Fruit fly (Drosophila melanogaster) whole organism, embryonic: ENCODE measurements around the gene mxt.

ENCODE experiments used
- B-H2 ChIP-seq: fragments of 200-800 bp; sonication (Bioruptor generic); optimal IDR thresholded peaks from 2 replicates; lab custom pipeline; 2018; ENCODE audit warnings: missing biosample characterization, mild to moderate bottlenecking, missing genetic modification characterization
- Bgb ChIP-seq: fragments of 200-800 bp; sonication (Bioruptor generic); IDR thresholded peaks from 2 replicates; pipeline ENCODE4 v1.3.6; 2022; ENCODE audit warnings: missing biosample characterization, missing genetic modification characterization; ENCODE audit not compliant: partially characterized antibody
- Bteb2 ChIP-seq: fragments of 200-800 bp; sonication (Bioruptor generic); optimal IDR thresholded peaks from 2 replicates; lab custom pipeline; 2016; ENCODE audit warnings: missing biosample characterization, missing genetic modification characterization
- CG14014 ChIP-seq: fragments of 200-800 bp; sonication (Bioruptor generic); IDR thresholded peaks from 2 replicates; pipeline ENCODE4 v1.3.6; 2022; ENCODE audit warnings: missing biosample characterization, missing genetic modification characterization
- CG15514 ChIP-seq: fragments of 200-800 bp; sonication (Bioruptor generic); optimal IDR thresholded peaks from 3 replicates; lab custom pipeline; 2017; ENCODE audit warnings: missing biosample characterization, missing genetic modification characterization, mild to moderate bottlenecking, moderate library complexity, missing genetic modification reagents
- CG17186 ChIP-seq: fragments of 200-800 bp; sonication (Bioruptor generic); optimal IDR thresholded peaks from 3 replicates; lab custom pipeline; 2017; ENCODE audit warnings: missing biosample characterization, missing genetic modification reagents, missing genetic modification characterization
- CG17568 ChIP-seq: fragments of 200-800 bp; sonication (Bioruptor generic); optimal IDR thresholded peaks from 2 replicates; lab custom pipeline; 2018; ENCODE audit warnings: missing biosample characterization, mild to moderate bottlenecking, missing genetic modification characterization, moderate library complexity
- CG17802 ChIP-seq: fragments of 200-800 bp; sonication (Bioruptor generic); optimal IDR thresholded peaks from 2 replicates; lab custom pipeline; 2018; ENCODE audit warnings: missing biosample characterization, mild to moderate bottlenecking, missing genetic modification characterization, moderate library complexity
- CG18764 ChIP-seq: fragments of 200-800 bp; sonication (Bioruptor generic); optimal IDR thresholded peaks from 3 replicates; lab custom pipeline; 2016; ENCODE audit warnings: missing biosample characterization, missing genetic modification characterization
- CG2202 ChIP-seq: fragments of 200-800 bp; sonication (Bioruptor generic); optimal IDR thresholded peaks from 2 replicates; lab custom pipeline; 2018; ENCODE audit warnings: missing biosample characterization, mild to moderate bottlenecking, missing genetic modification characterization
- CG2875 ChIP-seq: fragments of 200-800 bp; sonication (Bioruptor generic); optimal IDR thresholded peaks from 2 replicates; lab custom pipeline; 2017; ENCODE audit warnings: missing biosample characterization, mild to moderate bottlenecking, missing genetic modification characterization, missing genetic modification reagents
- CG31441 ChIP-seq: fragments of 200-800 bp; sonication (Bioruptor generic); IDR thresholded peaks from 2 replicates; pipeline ENCODE4 v1.3.6; 2022; ENCODE audit warnings: missing biosample characterization, missing genetic modification characterization
- CG3163 ChIP-seq: fragments of 200-800 bp; sonication (Bioruptor generic); optimal IDR thresholded peaks from 3 replicates; lab custom pipeline; 2016; ENCODE audit warnings: missing biosample characterization, missing genetic modification characterization
- CG4360 ChIP-seq: fragments of 200-800 bp; sonication (Bioruptor generic); IDR thresholded peaks from 2 replicates; pipeline ENCODE4 v1.3.6; 2022; ENCODE audit warnings: missing biosample characterization, missing genetic modification characterization
- CG4617 ChIP-seq: fragments of 200-800 bp; sonication (Bioruptor generic); optimal IDR thresholded peaks from 3 replicates; lab custom pipeline; 2016; ENCODE audit warnings: missing biosample characterization, missing genetic modification characterization, borderline replicate concordance
- CG7963 ChIP-seq: fragments of 200-800 bp; sonication (Bioruptor generic); IDR thresholded peaks from 3 replicates; pipeline ENCODE4 v1.3.6; 2022; ENCODE audit warnings: missing biosample characterization, missing genetic modification characterization; ENCODE audit not compliant: partially characterized antibody
- CG8388 ChIP-seq: fragments of 200-800 bp; sonication (Bioruptor generic); optimal IDR thresholded peaks from 2 replicates; lab custom pipeline; 2019; ENCODE audit warnings: missing biosample characterization, mild to moderate bottlenecking, missing genetic modification characterization, moderate library complexity
- CG8924 ChIP-seq: fragments of 200-800 bp; optimal IDR thresholded peaks from 3 replicates; lab custom pipeline; 2019; ENCODE audit warnings: missing biosample characterization, mild to moderate bottlenecking, missing genetic modification characterization, moderate library complexity
- D ChIP-seq, 2 experiments: fragments of 200-800 bp in 1 of 2; fragments of >200 bp in 1 of 2; sonication (Bioruptor generic) in 1 of 2; optimal IDR thresholded peaks; 2 replicates in 1 of 2; 3 replicates in 1 of 2; lab custom pipeline; 2017; ENCODE audit warnings: mild to moderate bottlenecking in 1 of 2, missing biosample characterization in 1 of 2, missing genetic modification characterization in 1 of 2, missing genetic modification reagents in 1 of 2
- Dip3 ChIP-seq: fragments of 200-800 bp; sonication (Bioruptor generic); optimal IDR thresholded peaks from 3 replicates; lab custom pipeline; 2016; ENCODE audit warnings: missing biosample characterization, missing genetic modification characterization
- Doc2 ChIP-seq: fragments of 200-800 bp; sonication (Bioruptor generic); IDR thresholded peaks from 2 replicates; pipeline ENCODE4 v1.3.6; 2022; ENCODE audit warnings: missing biosample characterization, missing genetic modification characterization
- HLH3B ChIP-seq: fragments of 200-800 bp; sonication (Bioruptor generic); IDR thresholded peaks from 2 replicates; pipeline ENCODE4 v1.3.6; 2022; ENCODE audit warnings: missing biosample characterization, missing genetic modification characterization
- HLH54F ChIP-seq: fragments of 200-800 bp; sonication (Bioruptor generic); optimal IDR thresholded peaks from 3 replicates; lab custom pipeline; 2016; ENCODE audit warnings: missing biosample characterization, missing genetic modification characterization
- MBD-R2 ChIP-seq: fragments of 200-800 bp; sonication (Bioruptor generic); IDR thresholded peaks from 2 replicates; pipeline ENCODE4 v1.3.6; 2022; ENCODE audit warnings: missing biosample characterization, missing genetic modification characterization
- Max ChIP-seq: fragments of 200-800 bp; sonication (Bioruptor generic); optimal IDR thresholded peaks from 2 replicates; lab custom pipeline; 2016; ENCODE audit warnings: missing biosample characterization, mild to moderate bottlenecking, missing genetic modification characterization
- NC2α ChIP-seq: fragments of 200-800 bp; sonication (Bioruptor generic); optimal IDR thresholded peaks from 2 replicates; lab custom pipeline; 2016; ENCODE audit warnings: missing biosample characterization, missing genetic modification characterization
- Nf-YB ChIP-seq: fragments of 200-800 bp; sonication (Bioruptor generic); optimal IDR thresholded peaks from 3 replicates; lab custom pipeline; 2019; ENCODE audit warnings: missing biosample characterization, mild to moderate bottlenecking, missing genetic modification characterization, moderate library complexity
- Optix ChIP-seq: fragments of 200-800 bp; sonication (Bioruptor generic); IDR thresholded peaks from 3 replicates; pipeline ENCODE4 v1.3.6; 2022; ENCODE audit warnings: missing biosample characterization, missing genetic modification characterization
- PHDP ChIP-seq: fragments of 200-800 bp; sonication (Bioruptor generic); optimal IDR thresholded peaks from 3 replicates; lab custom pipeline; 2018; ENCODE audit warnings: missing biosample characterization, mild to moderate bottlenecking, missing genetic modification characterization, moderate library complexity
- Rfx ChIP-seq: fragments of 200-800 bp; sonication (Bioruptor generic); IDR thresholded peaks from 2 replicates; pipeline ENCODE4 v1.3.6; 2022; ENCODE audit warnings: missing biosample characterization, missing genetic modification characterization
- Six4 ChIP-seq: fragments of 200-800 bp; sonication (Bioruptor generic); optimal IDR thresholded peaks from 2 replicates; lab custom pipeline; 2016; ENCODE audit warnings: missing biosample characterization, missing genetic modification characterization
- YL-1 ChIP-seq: fragments of 200-800 bp; sonication (Bioruptor generic); optimal IDR thresholded peaks from 3 replicates; lab custom pipeline; 2017; ENCODE audit warnings: missing biosample characterization, mild to moderate bottlenecking, missing genetic modification characterization
- ap ChIP-seq: fragments of 200-800 bp; sonication (Bioruptor generic); IDR thresholded peaks from 2 replicates; pipeline ENCODE4 v1.3.6; 2022; ENCODE audit warnings: missing biosample characterization, missing genetic modification characterization
- ase ChIP-seq: fragments of 200-800 bp; sonication (Bioruptor generic); IDR thresholded peaks from 3 replicates; pipeline ENCODE4 v1.3.6; 2022; ENCODE audit warnings: missing biosample characterization, missing genetic modification characterization
- az2 ChIP-seq: fragments of 200-800 bp; sonication (Bioruptor generic); optimal IDR thresholded peaks from 3 replicates; lab custom pipeline; 2016; ENCODE audit warnings: missing biosample characterization, missing genetic modification characterization
- bigmax ChIP-seq: fragments of 200-800 bp; sonication (Bioruptor generic); optimal IDR thresholded peaks from 2 replicates; lab custom pipeline; 2018; ENCODE audit warnings: missing biosample characterization, mild to moderate bottlenecking, missing genetic modification characterization
- caup ChIP-seq: fragments of 200-800 bp; sonication (Bioruptor generic); optimal IDR thresholded peaks from 3 replicates; lab custom pipeline; 2017; ENCODE audit warnings: missing biosample characterization, mild to moderate bottlenecking, missing genetic modification characterization, moderate library complexity; ENCODE audit not compliant: severe bottlenecking
- crol ChIP-seq: fragments of 200-800 bp; sonication (Bioruptor generic); IDR thresholded peaks from 2 replicates; pipeline ENCODE4 v1.3.6; 2022; ENCODE audit warnings: missing biosample characterization, missing genetic modification characterization
- da ChIP-seq: fragments of 200-800 bp; sonication (Bioruptor generic); optimal IDR thresholded peaks from 2 replicates; lab custom pipeline; 2016; ENCODE audit warnings: missing biosample characterization, missing genetic modification characterization
- danr ChIP-seq: fragments of 200-800 bp; sonication (Bioruptor generic); IDR thresholded peaks from 2 replicates; pipeline ENCODE4 v1.3.6; 2022; ENCODE audit warnings: missing biosample characterization, missing genetic modification characterization
- dimm ChIP-seq: fragments of 200-800 bp; sonication (Bioruptor generic); IDR thresholded peaks from 2 replicates; pipeline ENCODE4 v1.3.6; 2022; ENCODE audit warnings: missing biosample characterization, missing genetic modification characterization
- gce ChIP-seq: fragments of 200-800 bp; sonication (Bioruptor generic); IDR thresholded peaks from 3 replicates; pipeline ENCODE4 v1.3.6; 2022; ENCODE audit warnings: missing biosample characterization, missing genetic modification characterization
- gem ChIP-seq: fragments of 200-800 bp; sonication (Bioruptor generic); optimal IDR thresholded peaks from 2 replicates; lab custom pipeline; 2019; ENCODE audit warnings: missing biosample characterization, mild to moderate bottlenecking, missing genetic modification characterization, moderate library complexity
- h ChIP-seq: fragments of >200 bp; optimal IDR thresholded peaks from 2 replicates; lab custom pipeline; 2017
- hkb ChIP-seq, 2 experiments: fragments of 200-800 bp in 1 of 2; fragments of >200 bp in 1 of 2; sonication (Bioruptor generic) in 1 of 2; IDR thresholded peaks in 1 of 2; optimal IDR thresholded peaks in 1 of 2; 2 replicates each; pipeline versions ENCODE4 v1.3.6 to Lab custom; 2017 to 2022; ENCODE audit warnings: missing biosample characterization in 1 of 2, missing genetic modification characterization in 1 of 2
- nerfin-2 ChIP-seq: fragments of 200-800 bp; sonication (Bioruptor generic); IDR thresholded peaks from 2 replicates; pipeline ENCODE4 v1.3.6; 2022; ENCODE audit warnings: missing biosample characterization, missing genetic modification characterization; ENCODE audit not compliant: partially characterized antibody
- ro ChIP-seq: fragments of 200-800 bp; sonication (Bioruptor generic); IDR thresholded peaks from 2 replicates; pipeline ENCODE4 v1.3.6; 2022; ENCODE audit warnings: missing biosample characterization, missing genetic modification characterization
- ssp ChIP-seq: fragments of 200-800 bp; sonication (Bioruptor generic); IDR thresholded peaks from 2 replicates; pipeline ENCODE4 v1.3.6; 2022; ENCODE audit warnings: missing biosample characterization, missing genetic modification characterization
- tin ChIP-seq: fragments of 200-800 bp; sonication (Bioruptor generic); optimal IDR thresholded peaks from 3 replicates; lab custom pipeline; 2016; ENCODE audit warnings: missing biosample characterization, missing genetic modification characterization

mxt gene

DNA sequence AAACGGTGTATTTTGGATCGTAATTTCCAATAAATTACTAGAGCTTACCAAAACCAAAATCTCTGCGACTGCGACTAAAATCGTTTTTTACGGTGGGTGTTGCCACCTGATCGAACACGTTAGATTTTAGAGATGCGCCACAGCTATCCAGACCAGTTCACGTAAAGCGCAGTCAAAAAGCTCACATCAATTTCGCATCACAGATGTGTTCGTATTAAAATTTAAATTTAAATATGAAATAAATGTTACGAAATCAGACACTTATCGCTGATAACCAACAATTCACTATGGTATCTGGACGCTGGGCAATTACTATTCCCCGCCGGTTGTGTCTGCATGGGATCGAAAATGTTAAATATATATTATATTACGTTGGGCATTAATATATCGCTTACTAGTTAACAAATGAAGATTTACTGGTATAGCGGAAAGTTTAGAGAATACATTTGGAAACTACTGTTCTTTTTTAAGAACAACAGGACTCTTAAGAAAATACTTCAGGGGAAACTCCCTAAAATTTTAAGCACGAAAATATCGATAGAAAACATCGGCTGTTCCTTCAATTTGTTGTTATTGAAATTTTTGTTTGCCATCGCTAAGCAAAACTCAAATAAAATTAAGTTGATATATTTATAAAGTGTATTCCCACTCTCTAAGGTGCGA is at the start of gene mxt, which contains the start of gene CG11927 (continued):
- TF ChIP-seq bigmax (GFP tag; lab: Kevin White, UChicago) = no peak
- TF ChIP-seq nerfin-2 = peak; percentile 71
- TF ChIP-seq NC2α = no peak
- TF ChIP-seq tin = peak; percentile 69
- TF ChIP-seq B-H2 (GFP tag; lab: Kevin White, UChicago) = peak; percentile 22
- TF ChIP-seq Optix (GFP tag; lab: Robert Waterston, UW) = peak; percentile 40; the same call in 1 of the 3 replicates
- no peak for TF ChIP-seq CG2875 (GFP tag; lab: Kevin White, UChicago)
- TF ChIP-seq CG18764 = peak; percentile 37
- 0 out of 3 replicates have a peak, but pooled peaks have one; percentile 29 for TF ChIP-seq ase
- peak; percentile 47 for TF ChIP-seq MBD-R2
- no peak for TF ChIP-seq ap (GFP tag; lab: Robert Waterston, UW)
- TF ChIP-seq caup = no peak
- no peak for TF ChIP-seq h (lab: Kevin White, UChicago)
- TF ChIP-seq az2 (GFP tag; lab: Kevin White, UChicago) = peak; percentile 68
- no peak for TF ChIP-seq D (optimal IDR thresholded peaks at IDR 0.05; lab: Kevin White, UChicago)
- TF ChIP-seq D (GFP tag; optimal IDR thresholded peaks at IDR 0.05; lab: Kevin White, UChicago) = no peak
- no peak for TF ChIP-seq CG4360 (GFP tag; lab: Robert Waterston, UW)
- TF ChIP-seq CG8924 (tag; lab: Kevin White, UChicago) = peak; percentile 56
- peak; percentile 33 for TF ChIP-seq Dip3 (GFP tag; lab: Kevin White, UChicago)
- TF ChIP-seq danr (GFP tag; lab: Robert Waterston, UW) = no peak
- TF ChIP-seq YL-1 (GFP tag; lab: Kevin White, UChicago) = no peak
- TF ChIP-seq CG17568 (GFP tag; lab: Kevin White, UChicago) = no peak
- TF ChIP-seq Bteb2 (GFP tag; lab: Kevin White, UChicago) = no peak
- TF ChIP-seq Rfx (GFP tag; lab: Robert Waterston, UW) = peak; percentile 80
- no peak for TF ChIP-seq gce (GFP tag; lab: Robert Waterston, UW)
- no peak for TF ChIP-seq CG31441 (GFP tag; lab: Robert Waterston, UW)
- no peak for TF ChIP-seq crol (GFP tag; lab: Robert Waterston, UW)
- peak; percentile 72 for TF ChIP-seq CG17186 (GFP tag; lab: Kevin White, UChicago)
- peak; percentile 58 for TF ChIP-seq Max (GFP tag; lab: Kevin White, UChicago)
- TF ChIP-seq Doc2 (GFP tag; lab: Robert Waterston, UW) = no peak
- TF ChIP-seq CG14014 = 0 out of 2 replicates have a peak, but pooled peaks have one; percentile 45
- TF ChIP-seq gem (tag; lab: Kevin White, UChicago) = no peak
- TF ChIP-seq ssp (GFP tag; lab: Robert Waterston, UW) = peak; percentile 60
- peak; percentile 90 for TF ChIP-seq Bgb (GFP tag; lab: Robert Waterston, UW)
- TF ChIP-seq Six4 = peak; percentile 46
- TF ChIP-seq CG17802 (tag; lab: Kevin White, UChicago) = peak; percentile 61
- TF ChIP-seq CG15514 (GFP tag; lab: Kevin White, UChicago) = peak; percentile 94
- no peak for TF ChIP-seq CG2202 (tag; lab: Kevin White, UChicago)
- TF ChIP-seq CG3163 (GFP tag; lab: Kevin White, UChicago) = peak; percentile 15
- no peak for TF ChIP-seq dimm
- no peak for TF ChIP-seq PHDP (tag; lab: Kevin White, UChicago)
- TF ChIP-seq CG7963 (GFP tag; lab: Robert Waterston, UW) = peak; percentile 77
- peak; percentile 3 for TF ChIP-seq CG8388 (GFP tag; lab: Kevin White, UChicago)
- no peak for TF ChIP-seq Nf-YB
- no peak for TF ChIP-seq ro
- TF ChIP-seq hkb (optimal IDR thresholded peaks at IDR 0.05; lab: Kevin White, UChicago) = no peak
- no peak for TF ChIP-seq hkb (GFP tag; IDR thresholded peaks at IDR 0.05; lab: Robert Waterston, UW)
- TF ChIP-seq CG4617 (GFP tag; lab: Kevin White, UChicago) = peak; percentile 43
- no peak for TF ChIP-seq HLH3B (GFP tag; lab: Robert Waterston, UW)
- TF ChIP-seq HLH54F = peak; percentile 64
- no peak for TF ChIP-seq da (GFP tag; lab: Kevin White, UChicago)
